Worm (Caenorhabditis elegans) whole organism, midembryonic: ENCODE data around the gene F08F3.8.

ENCODE experiments used
- T22C8.4 ChIP-seq: fragments of 200-800 bp; sonication (Bioruptor generic); IDR thresholded peaks from 2 replicates; pipeline ENCODE4 v1.3.6; 2022; ENCODE audit warnings: missing genetic modification characterization, missing compliant biosample characterization
- flt-1 ChIP-seq: fragments of 200-800 bp; sonication (Bioruptor generic); IDR thresholded peaks from 2 replicates; pipeline ENCODE4 v1.3.6; 2022; ENCODE audit warnings: missing genetic modification characterization, missing compliant biosample characterization
- med-1 ChIP-seq: sonication (generic microtip); optimal IDR thresholded peaks from 2 replicates; lab custom pipeline; 2017; ENCODE audit warnings: missing genetic modification characterization, mild to moderate bottlenecking, missing compliant biosample characterization, antibody characterized with exemption, missing genetic modification reagents; ENCODE audit not compliant: insufficient read depth

ce11 chrV:5385914-5386493 lies 46.4 kb downstream of the F08F3.8 start, which contains the start of gene C35A11.2:
- TF ChIP-seq flt-1 (GFP tag; lab: Robert Waterston, UW), result no peak
- no peak for TF ChIP-seq med-1 (GFP tag; lab: Kevin White, UChicago)
- no peak for TF ChIP-seq T22C8.4 (GFP tag; lab: Robert Waterston, UW)
